Fruit fly (Drosophila melanogaster): ENCODE data around the gene CG13670.

Gene CG13670

DNA sequence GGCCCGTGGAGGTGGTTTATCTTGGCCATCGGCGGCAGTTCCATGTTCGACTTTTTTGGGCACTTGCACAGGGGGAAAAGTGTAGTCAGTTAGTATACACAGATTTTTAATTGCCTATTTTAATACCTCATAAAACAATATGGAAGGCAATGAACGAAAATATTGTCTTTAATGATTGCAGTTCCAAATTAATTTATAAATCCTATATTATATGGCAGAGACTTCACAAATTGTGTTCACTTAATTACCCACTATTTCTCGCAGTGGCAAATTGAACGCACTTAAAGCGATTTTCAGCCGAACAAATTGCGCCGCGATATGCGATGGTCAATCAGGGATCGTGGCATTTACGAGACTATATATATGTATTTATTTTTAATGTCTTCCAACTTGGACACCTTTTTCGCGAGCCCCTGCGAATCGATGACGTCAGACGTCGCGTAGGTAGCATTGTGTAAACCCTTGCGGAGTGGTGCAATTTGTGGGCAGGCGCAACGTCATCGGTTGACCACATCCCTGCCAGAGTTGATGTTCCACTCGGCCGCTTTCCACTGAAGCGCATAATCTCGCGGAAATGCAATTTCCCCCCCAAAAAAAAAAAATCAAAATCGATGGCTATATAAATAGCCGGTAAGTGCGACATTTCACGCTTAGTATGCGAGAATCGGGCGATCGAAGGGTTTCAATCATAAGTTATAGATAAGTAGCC, at the start of gene CG13670:
Gene CG13670 (plus strand): TSS at position 659 of the 709 bp plus-strand sequence.
- TF ChIP-seq EcR (GFP tag; optimal IDR thresholded peaks at IDR 0.05) (no peak), usp (GFP tag; optimal IDR thresholded peaks at IDR 0.05) (no peak), pan (optimal IDR thresholded peaks at IDR 0.05) (no peak), psq (optimal IDR thresholded peaks at IDR 0.05) (no peak), CG8478 (optimal IDR thresholded peaks at IDR 0.05) (no peak), Dll (optimal IDR thresholded peaks at IDR 0.05) (no peak)

dm6 chr3L:8284651-8285050, 35.9 kb upstream of the CG13670 start:
- TF ChIP-seq usp (GFP tag; optimal IDR thresholded peaks at IDR 0.05), result no peak
- no peak for TF ChIP-seq Dll (optimal IDR thresholded peaks at IDR 0.05)
- no peak for TF ChIP-seq pan (optimal IDR thresholded peaks at IDR 0.05)
- no peak for TF ChIP-seq EcR (GFP tag; optimal IDR thresholded peaks at IDR 0.05)
- no peak for TF ChIP-seq psq (optimal IDR thresholded peaks at IDR 0.05)
- no peak for TF ChIP-seq CG8478 (optimal IDR thresholded peaks at IDR 0.05)

DNA sequence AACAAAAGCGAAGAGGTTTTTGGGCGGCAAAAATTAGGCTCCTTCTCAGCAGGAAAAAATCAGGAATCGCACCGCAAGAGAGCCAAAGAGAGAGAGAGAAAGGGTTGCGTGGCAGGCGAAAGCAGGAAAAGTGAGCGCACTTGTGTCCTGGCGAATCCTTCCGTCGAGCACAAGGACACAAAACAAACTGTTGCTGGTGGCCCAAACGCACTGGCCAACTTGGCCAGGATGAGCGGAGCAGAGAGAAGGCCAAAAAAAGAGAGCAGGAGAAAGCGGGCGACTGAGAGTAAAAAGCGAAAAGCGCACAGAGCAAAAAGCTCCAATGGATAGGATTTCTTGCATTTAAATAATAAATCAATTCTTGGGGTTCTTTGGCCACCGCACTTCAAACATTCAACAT, 35.3 kb upstream of the CG13670 start:
- TF ChIP-seq Dll (optimal IDR thresholded peaks at IDR 0.05) (no peak), psq (optimal IDR thresholded peaks at IDR 0.05) (no peak), EcR (GFP tag; optimal IDR thresholded peaks at IDR 0.05) (no peak), CG8478 (optimal IDR thresholded peaks at IDR 0.05) (no peak), usp (GFP tag; optimal IDR thresholded peaks at IDR 0.05) (no peak), pan (optimal IDR thresholded peaks at IDR 0.05) (no peak)

dm6 chr3L:8285773-8286172, 34.8 kb upstream of the CG13670 start:
- TF ChIP-seq pan (optimal IDR thresholded peaks at IDR 0.05) (no peak), CG8478 (optimal IDR thresholded peaks at IDR 0.05) (no peak), EcR (GFP tag; optimal IDR thresholded peaks at IDR 0.05) (no peak), usp (GFP tag; optimal IDR thresholded peaks at IDR 0.05) (no peak), psq (optimal IDR thresholded peaks at IDR 0.05) (no peak), Dll (optimal IDR thresholded peaks at IDR 0.05) (no peak)

dm6 chr3L:8286397-8286796, 34.2 kb upstream of the CG13670 start:
- TF ChIP-seq psq (optimal IDR thresholded peaks at IDR 0.05) (no peak), CG8478 (optimal IDR thresholded peaks at IDR 0.05) (no peak), Dll (optimal IDR thresholded peaks at IDR 0.05) (no peak), EcR (GFP tag; optimal IDR thresholded peaks at IDR 0.05) (no peak), pan (optimal IDR thresholded peaks at IDR 0.05) (no peak), usp (GFP tag; optimal IDR thresholded peaks at IDR 0.05) (no peak)

DNA sequence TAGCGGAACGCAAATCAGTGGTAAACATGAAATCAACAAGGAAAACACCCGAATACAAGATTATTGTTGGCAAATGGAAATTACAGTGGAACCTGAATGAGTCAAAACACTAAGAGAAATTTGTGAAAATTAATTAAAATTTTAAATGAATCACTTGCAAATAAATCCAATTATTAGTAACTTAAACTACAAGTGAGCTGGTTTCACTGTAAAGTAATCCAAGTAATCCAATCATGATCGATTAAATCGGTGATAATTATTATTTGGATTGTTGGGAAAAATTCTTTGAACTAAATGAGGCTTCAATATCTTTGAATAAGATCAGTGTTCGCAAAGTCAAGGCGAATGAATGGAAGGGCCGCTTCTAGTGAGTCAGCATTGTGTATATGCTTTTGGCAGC, 32.2 kb upstream of the CG13670 start:
- TF ChIP-seq CG8478 (optimal IDR thresholded peaks at IDR 0.05) (no peak), usp (GFP tag; optimal IDR thresholded peaks at IDR 0.05) (no peak), Dll (optimal IDR thresholded peaks at IDR 0.05) (no peak), psq (optimal IDR thresholded peaks at IDR 0.05) (no peak), pan (optimal IDR thresholded peaks at IDR 0.05) (no peak), EcR (GFP tag; optimal IDR thresholded peaks at IDR 0.05) (no peak)

DNA sequence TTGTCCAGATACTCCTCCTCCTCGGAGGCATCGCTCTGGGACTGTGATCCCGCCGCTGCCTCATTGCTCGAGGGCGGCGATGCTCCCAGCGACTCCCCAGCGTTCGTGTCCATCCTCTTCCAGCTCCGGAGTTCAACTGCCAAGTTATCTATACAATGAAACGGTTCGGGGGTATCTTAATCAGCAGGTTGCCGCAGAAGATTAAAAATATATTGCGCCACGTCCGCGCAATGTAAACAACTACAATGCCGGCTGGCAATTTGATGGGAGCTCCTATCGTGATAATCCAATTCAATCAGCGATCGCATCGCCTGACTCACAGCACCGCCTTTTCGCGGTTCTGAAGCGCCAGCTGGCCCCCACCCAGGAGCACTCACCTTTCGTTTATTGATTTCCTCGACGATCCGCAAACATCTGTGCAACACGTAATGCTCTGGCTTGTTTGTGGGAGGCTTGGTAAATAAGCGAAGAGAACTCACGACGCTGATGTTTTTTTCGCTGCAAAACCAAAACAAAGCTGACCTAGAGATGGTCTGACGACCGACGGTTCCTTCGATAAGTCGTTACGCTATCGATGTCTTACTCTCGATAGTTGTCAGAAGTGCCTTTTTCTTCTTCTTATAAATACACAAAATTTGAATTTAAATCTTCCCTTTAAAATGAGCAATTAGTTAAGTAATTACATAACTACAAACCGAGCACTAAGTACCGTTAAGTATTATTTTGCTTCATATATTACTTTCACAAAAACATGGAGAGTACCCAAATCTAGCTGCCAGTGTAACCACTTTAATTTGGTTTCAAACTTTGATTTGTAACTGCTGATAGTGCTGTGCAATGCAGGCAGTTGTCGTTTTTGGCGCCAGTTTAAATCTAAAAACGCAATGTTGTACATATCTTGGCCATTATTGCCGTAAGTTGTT, 31.0 kb upstream of the CG13670 start, which contains the start of gene cert:
Gene cert (minus strand): TSS at position 535 of the 923 bp plus-strand sequence.
- no peak for TF ChIP-seq psq (optimal IDR thresholded peaks at IDR 0.05)
- no peak for TF ChIP-seq CG8478 (optimal IDR thresholded peaks at IDR 0.05)
- TF ChIP-seq EcR (GFP tag; optimal IDR thresholded peaks at IDR 0.05), result no peak
- no peak for TF ChIP-seq usp (GFP tag; optimal IDR thresholded peaks at IDR 0.05)
- TF ChIP-seq Dll (optimal IDR thresholded peaks at IDR 0.05), result no peak
- TF ChIP-seq pan (optimal IDR thresholded peaks at IDR 0.05), result no peak

- TF ChIP-seq Dll (optimal IDR thresholded peaks at IDR 0.05) (no peak), usp (GFP tag; optimal IDR thresholded peaks at IDR 0.05) (no peak), psq (optimal IDR thresholded peaks at IDR 0.05) (no peak), EcR (GFP tag; optimal IDR thresholded peaks at IDR 0.05) (no peak)
Observed at dm6 chr3L:8295227-8295626, 25.3 kb upstream of the CG13670 start, which contains the start of gene CG7201. CG7201 (minus strand) TSS chr3L:8295327.

dm6 chr3L:8296941-8297340, 23.6 kb upstream of the CG13670 start, which contains the start of gene Rab19:
Rab19 (plus strand) TSS chr3L:8297018.
- TF ChIP-seq usp (GFP tag; optimal IDR thresholded peaks at IDR 0.05), result no peak
- no peak for TF ChIP-seq psq (optimal IDR thresholded peaks at IDR 0.05)
- TF ChIP-seq pan (optimal IDR thresholded peaks at IDR 0.05), result no peak
- no peak for TF ChIP-seq Dll (optimal IDR thresholded peaks at IDR 0.05)

DNA sequence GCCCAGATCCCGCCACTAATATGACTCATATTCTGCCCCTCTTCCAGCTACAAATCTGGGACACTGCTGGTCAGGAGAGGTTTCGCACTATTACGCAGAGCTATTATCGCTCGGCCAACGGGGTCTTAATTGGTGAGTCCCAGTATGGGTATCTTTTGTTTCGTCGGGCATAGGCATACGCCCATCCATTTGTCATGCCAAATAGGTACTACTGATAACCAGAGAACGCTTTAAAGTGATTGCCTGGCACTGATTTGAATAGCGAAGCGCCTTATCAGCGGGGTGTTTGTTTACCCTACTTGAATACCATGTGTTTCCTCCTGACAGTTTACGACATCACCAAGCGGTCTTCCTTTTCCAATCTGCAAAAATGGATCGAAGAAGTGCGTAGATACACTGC, 23.1 kb upstream of the CG13670 start:
- TF ChIP-seq usp (GFP tag; optimal IDR thresholded peaks at IDR 0.05) (no peak), pan (optimal IDR thresholded peaks at IDR 0.05) (peak; percentile 5)

- TF ChIP-seq pan (optimal IDR thresholded peaks at IDR 0.05), result no peak
- no peak for TF ChIP-seq usp (GFP tag; optimal IDR thresholded peaks at IDR 0.05)
- TF ChIP-seq EcR (GFP tag; optimal IDR thresholded peaks at IDR 0.05), result no peak
- TF ChIP-seq Dll (optimal IDR thresholded peaks at IDR 0.05), result no peak
- no peak for TF ChIP-seq CG8478 (optimal IDR thresholded peaks at IDR 0.05)
- TF ChIP-seq psq (optimal IDR thresholded peaks at IDR 0.05), result no peak
Observed at dm6 chr3L:8299224-8300130, 21.1 kb upstream of the CG13670 start, which contains the start of the genes Arl5 and CG13671. Arl5 (minus strand) TSS chr3L:8299839. CG13671 (plus strand) TSS chr3L:8300064.
